Worm (Caenorhabditis elegans) whole organism, L1 larva: ENCODE data around the gene F32D1.3.

ENCODE experiments used
- F16B12.6 ChIP-seq: fragments of 150-350 bp; optimal IDR thresholded peaks from 2 replicates; lab custom pipeline; 2014; ENCODE audit warnings: missing biosample characterization, missing genetic modification characterization
- fos-1 ChIP-seq: fragments of 150-350 bp; optimal IDR thresholded peaks from 2 replicates; lab custom pipeline; 2014; ENCODE audit warnings: missing biosample characterization, missing genetic modification characterization

DNA sequence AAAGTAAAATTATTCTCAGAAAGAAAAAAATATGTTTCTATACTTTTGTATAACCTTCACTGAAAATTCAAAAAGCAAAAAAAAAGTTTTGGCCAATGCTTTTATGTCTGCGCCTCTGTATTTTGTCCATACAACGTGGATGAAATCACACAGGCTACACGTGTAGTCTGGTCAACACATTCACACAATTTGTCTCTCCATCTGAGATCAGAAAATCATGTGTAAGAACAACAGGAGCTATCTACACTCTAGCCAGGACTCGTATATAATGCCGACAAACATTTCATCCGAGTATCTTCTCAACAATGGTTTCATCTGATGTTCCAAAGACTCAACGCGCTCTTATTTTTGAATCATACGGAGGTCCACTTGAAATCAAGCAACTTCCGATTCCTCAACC lies 34.5 kb downstream of the F32D1.3 start, which contains the start of gene D2063.1:
- TF ChIP-seq fos-1 (tag; lab: Kevin White, UChicago) (no peak), F16B12.6 (tag; lab: Kevin White, UChicago) (no peak)
